Worm (Caenorhabditis elegans) whole organism, L4/young adult: ENCODE data around the gene atp-4.

Experiments used
- W03F9.2 ChIP-seq: fragments of 150-350 bp; optimal IDR thresholded peaks from 2 replicates; lab custom pipeline; 2014; ENCODE audit warnings: missing biosample characterization, missing genetic modification characterization
- him-1 ChIP-seq: sonication (generic microtip); optimal IDR thresholded peaks from 2 replicates; lab custom pipeline; 2016; ENCODE audit warnings: missing genotype, missing genetic modification reagents, missing genetic modification characterization, missing compliant biosample characterization

ce11 chrV:6464765-6465164 lies 37.9 kb upstream of the atp-4 start, which contains the start of gene unc-83:
- TF ChIP-seq W03F9.2 (tag; lab: Kevin White, UChicago), result no peak
- no peak for TF ChIP-seq him-1 (tag; lab: Kevin White, UChicago)
